Worm (Caenorhabditis elegans) whole organism, late embryonic: Measurements from ENCODE around the gene acs-20.

Source experiments
- ama-1 ChIP-seq: fragments of 150-350 bp; optimal IDR thresholded peaks from 2 replicates; lab custom pipeline; 2014
- nhr-11 ChIP-seq: fragments of 150-350 bp; optimal IDR thresholded peaks from 2 replicates; lab custom pipeline; 2014; ENCODE audit warnings: missing biosample characterization, missing genetic modification characterization
- sox-2 ChIP-seq: fragments of 200-800 bp; sonication (Bioruptor generic); IDR thresholded peaks from 2 replicates; pipeline ENCODE4 v1.3.6; 2022; ENCODE audit warnings: missing genetic modification reagents, missing genetic modification characterization, missing compliant biosample characterization
- sox-4 ChIP-seq: sonication (generic microtip); optimal IDR thresholded peaks from 2 replicates; lab custom pipeline; 2017; ENCODE audit warnings: mild to moderate bottlenecking, missing genetic modification characterization, inconsistent platforms, missing compliant biosample characterization
- tbx-2 ChIP-seq: sonication (generic microtip); optimal IDR thresholded peaks from 2 replicates; lab custom pipeline; 2016; ENCODE audit warnings: missing genetic modification characterization, missing compliant biosample characterization
- unc-86 ChIP-seq: sonication (generic microtip); optimal IDR thresholded peaks from 2 replicates; lab custom pipeline; 2016; ENCODE audit warnings: missing genetic modification characterization, missing compliant biosample characterization

ce11 chrIV:12361392-12362092, 37.0 kb downstream of the acs-20 start, which contains the start of the genes ccr-4 and ZC518.8:
- TF ChIP-seq nhr-11 (tag; lab: Kevin White, UChicago) (no peak), tbx-2 (tag; lab: Kevin White, UChicago) (no peak), unc-86 (tag; lab: Kevin White, UChicago) (no peak), sox-4 (tag; lab: Kevin White, UChicago) (no peak), sox-2 (GFP tag; lab: Robert Waterston, UW) (no peak), ama-1 (lab: Kevin White, UChicago) (no peak)
